Worm (Caenorhabditis elegans): ENCODE results near the gene Y60A3A.8.

DNA sequence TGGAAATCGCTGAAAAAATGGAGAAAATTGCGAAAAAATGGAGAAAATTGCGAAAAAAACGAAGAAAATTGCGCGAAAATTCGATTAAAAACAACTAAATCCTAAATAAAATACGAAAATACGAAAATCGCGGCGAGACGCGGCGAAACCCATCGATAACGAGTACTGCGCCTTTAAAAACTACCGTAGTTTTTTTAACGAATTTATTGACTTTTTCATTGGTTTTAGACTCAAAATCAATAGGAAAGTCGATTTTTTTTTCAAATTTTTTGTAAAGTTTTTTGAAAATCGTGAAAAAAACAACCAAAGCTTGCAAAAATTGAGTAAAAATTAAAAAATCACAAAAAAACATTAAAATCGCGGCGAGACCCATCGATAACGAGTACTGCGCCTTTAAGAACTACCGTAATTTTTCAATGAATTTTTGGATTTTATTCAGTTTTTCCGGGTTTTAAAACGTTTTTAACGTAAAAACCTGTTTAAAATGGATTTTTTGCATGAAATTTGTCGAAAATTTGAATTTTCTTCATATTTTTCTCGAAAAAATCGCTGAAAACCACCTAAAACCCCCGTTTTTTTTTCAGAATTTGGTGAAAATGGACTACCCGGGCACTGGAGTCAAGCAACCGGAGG is 33.7 kb upstream of the Y60A3A.8 start, which contains the start of the genes chk-2 and Y60A3A.19:
- TF ChIP-seq pag-3 (tag; optimal IDR thresholded peaks at IDR 0.05; ENCODE audit: borderline replicate concordance) (no peak), ceh-30 (tag; optimal IDR thresholded peaks at IDR 0.05) (no peak), tbx-2 (tag; optimal IDR thresholded peaks at IDR 0.05) (no peak), nhr-11 (tag; optimal IDR thresholded peaks at IDR 0.05) (no peak), mec-3 (tag; optimal IDR thresholded peaks at IDR 0.05; ENCODE audit: borderline replicate concordance) (no peak), ceh-45 (GFP tag; IDR thresholded peaks at IDR 0.05) (no peak), C08G9.2 (tag; optimal IDR thresholded peaks at IDR 0.05) (no peak), sox-2 (GFP tag; IDR thresholded peaks at IDR 0.05) (no peak), C38D4.7 (GFP tag; optimal IDR thresholded peaks at IDR 0.05) (no peak), pqm-1 (tag; optimal IDR thresholded peaks at IDR 0.05) (no peak)

Measured in whole organism, late embryonic.